Worm (Caenorhabditis elegans): Measurements from ENCODE around the gene nhr-104.

- TF ChIP-seq lsy-12 (tag; optimal IDR thresholded peaks at IDR 0.05): no peak
- TF ChIP-seq aly-2 (tag; optimal IDR thresholded peaks at IDR 0.05): no peak
- TF ChIP-seq pqm-1 (tag; optimal IDR thresholded peaks at IDR 0.05): no peak
- TF ChIP-seq lin-15B (tag; optimal IDR thresholded peaks at IDR 0.05): no peak
- no peak for TF ChIP-seq unc-62 (GFP tag; optimal IDR thresholded peaks at IDR 0.05)
- TF ChIP-seq daf-12 (tag; optimal IDR thresholded peaks at IDR 0.05): no peak
- no peak for TF ChIP-seq egl-27 (tag; optimal IDR thresholded peaks at IDR 0.05)
- no peak for TF ChIP-seq ztf-11 (tag; optimal IDR thresholded peaks at IDR 0.05)
- TF ChIP-seq nhr-43 (tag; optimal IDR thresholded peaks at IDR 0.05; ENCODE audit: poor library complexity, severe bottlenecking): no peak
- TF ChIP-seq nhr-237 (tag; optimal IDR thresholded peaks at IDR 0.05): no peak
- TF ChIP-seq nhr-11 (tag; optimal IDR thresholded peaks at IDR 0.05): no peak
- TF ChIP-seq sea-2 (GFP tag; optimal IDR thresholded peaks at IDR 0.05): no peak
- no peak for TF ChIP-seq snpc-4 (tag; optimal IDR thresholded peaks at IDR 0.05)
- no peak for TF ChIP-seq pha-4 (tag; optimal IDR thresholded peaks at IDR 0.05)
Measured at ce11 chrIV:4809397-4809796, 20.9 kb upstream of the nhr-104 start, which contains the start of gene ubxn-6.
